Worm (Caenorhabditis elegans): ENCODE measurements around the gene T15B7.15.

ce11 chrV:6811863-6812262 lies 26.6 kb downstream of the T15B7.15 start:
- TF ChIP-seq unc-86 (tag; optimal IDR thresholded peaks at IDR 0.05) = no peak
- no peak for TF ChIP-seq lsy-2 (tag; optimal IDR thresholded peaks at IDR 0.05)
- no peak for TF ChIP-seq zag-1 (tag; optimal IDR thresholded peaks at IDR 0.05)
- TF ChIP-seq hpl-2 (GFP tag; optimal IDR thresholded peaks at IDR 0.05) = no peak
- no peak for TF ChIP-seq nhr-11 (tag; optimal IDR thresholded peaks at IDR 0.05)
- no peak for TF ChIP-seq ces-1 (GFP tag; optimal IDR thresholded peaks at IDR 0.05)
- no peak for TF ChIP-seq F16B12.6 (tag; optimal IDR thresholded peaks at IDR 0.05)
- no peak for TF ChIP-seq skn-1 (tag; optimal IDR thresholded peaks at IDR 0.05)
- TF ChIP-seq nhr-12 (tag; optimal IDR thresholded peaks at IDR 0.05) = no peak
- TF ChIP-seq snpc-4 (tag; optimal IDR thresholded peaks at IDR 0.05) = no peak
- TF ChIP-seq lin-39 (tag; optimal IDR thresholded peaks at IDR 0.05) = no peak
- TF ChIP-seq fkh-10 (GFP tag; optimal IDR thresholded peaks at IDR 0.05) = no peak
- TF ChIP-seq lin-15B (tag; optimal IDR thresholded peaks at IDR 0.05) = no peak

All from whole organism, L1 larva.